Fruit fly (Drosophila melanogaster): ENCODE data around the gene Acox3.

Gene Acox3

DNA sequence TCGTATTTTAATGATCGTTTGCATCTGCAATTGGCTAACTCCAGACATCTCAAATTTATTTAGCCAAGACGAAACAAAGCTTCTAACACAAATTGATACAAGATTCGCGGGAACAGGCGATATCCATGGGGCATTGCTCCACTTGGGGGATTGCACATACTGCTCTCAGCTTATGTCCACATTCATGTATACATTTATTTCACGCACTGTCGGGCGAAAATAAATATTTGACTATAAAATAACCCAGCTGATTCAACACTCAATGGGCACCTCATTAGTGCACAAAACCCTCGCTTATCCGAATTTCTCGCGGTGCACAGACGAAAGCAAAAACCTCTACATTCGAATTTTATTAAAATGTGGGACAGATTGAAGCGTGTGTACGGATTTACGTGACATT lies 13.3 kb upstream of the Acox3 start (continued):
- TF ChIP-seq CG6791 (GFP tag; IDR thresholded peaks at IDR 0.05; ENCODE audit: partially characterized antibody), result 0 out of 3 replicates have a peak, but pooled peaks have one; percentile 32
- TF ChIP-seq ci (GFP tag; IDR thresholded peaks at IDR 0.05), result peak; percentile 67; the same call in 2 of the 3 replicates
- no peak for TF ChIP-seq TFAM (GFP tag; optimal IDR thresholded peaks at IDR 0.05)
- TF ChIP-seq fd64A (GFP tag; optimal IDR thresholded peaks at IDR 0.05), result peak; percentile 63
- TF ChIP-seq ftz-f1 (GFP tag; optimal IDR thresholded peaks at IDR 0.05), result no peak
- TF ChIP-seq kni (GFP tag; optimal IDR thresholded peaks at IDR 0.05), result peak; percentile 47
- TF ChIP-seq HHEX (GFP tag; optimal IDR thresholded peaks at IDR 0.05), result peak; percentile 46
- peak; percentile 37 for TF ChIP-seq Fer3 (tag; optimal IDR thresholded peaks at IDR 0.05)
- TF ChIP-seq zen (tag; optimal IDR thresholded peaks at IDR 0.05), result no peak
- TF ChIP-seq Nf-YA (GFP tag; IDR thresholded peaks at IDR 0.05), result 0 out of 2 replicates have a peak, but pooled peaks have one; percentile 16
- TF ChIP-seq Sin3A (optimal IDR thresholded peaks at IDR 0.05), result no peak
- no peak for TF ChIP-seq tll (GFP tag; optimal IDR thresholded peaks at IDR 0.05)
- TF ChIP-seq B-H2 (GFP tag; optimal IDR thresholded peaks at IDR 0.05), result no peak
- TF ChIP-seq Bgb (GFP tag; IDR thresholded peaks at IDR 0.05; ENCODE audit: partially characterized antibody), result no peak
- peak; percentile 55 for TF ChIP-seq CG4707 (GFP tag; optimal IDR thresholded peaks at IDR 0.05)
- TF ChIP-seq sisA (GFP tag; IDR thresholded peaks at IDR 0.05), result 0 out of 2 replicates have a peak, but pooled peaks have one; percentile 6
- no peak for TF ChIP-seq Hmx (GFP tag; optimal IDR thresholded peaks at IDR 0.05)
- TF ChIP-seq CG30431 (GFP tag; optimal IDR thresholded peaks at IDR 0.05), result no peak
- TF ChIP-seq CG10274 (GFP tag; optimal IDR thresholded peaks at IDR 0.05), result peak; percentile 16
- TF ChIP-seq ato (GFP tag; IDR thresholded peaks at IDR 0.05; ENCODE audit: partially characterized antibody), result no peak
- TF ChIP-seq Max (GFP tag; optimal IDR thresholded peaks at IDR 0.05), result no peak
- TF ChIP-seq Sox102F (GFP tag; optimal IDR thresholded peaks at IDR 0.05), result peak; percentile 45
- no peak for TF ChIP-seq croc (GFP tag; conservative IDR thresholded peaks at IDR 0.05)
- no peak for TF ChIP-seq psq (GFP tag; optimal IDR thresholded peaks at IDR 0.05)
- TF ChIP-seq Hr39 (optimal IDR thresholded peaks at IDR 0.05), result no peak
- no peak for TF ChIP-seq CG7556 (GFP tag; optimal IDR thresholded peaks at IDR 0.05)
- TF ChIP-seq PHDP (tag; optimal IDR thresholded peaks at IDR 0.05), result peak; percentile 61
- TF ChIP-seq Mes4 (GFP tag; optimal IDR thresholded peaks at IDR 0.05), result no peak
- TF ChIP-seq Awh (GFP tag; IDR thresholded peaks at IDR 0.05), result peak; percentile 46; the same call in 1 of the 2 replicates
- TF ChIP-seq CG3847 (GFP tag; IDR thresholded peaks at IDR 0.05), result no peak
- peak; percentile 1 for TF ChIP-seq dmrt11E (tag; optimal IDR thresholded peaks at IDR 0.05)
- TF ChIP-seq CG8765 (GFP tag; IDR thresholded peaks at IDR 0.05), result no peak
- TF ChIP-seq sens (GFP tag), result peak; percentile 55
- 0 out of 2 replicates have a peak, but pooled peaks have one; percentile 25 for TF ChIP-seq CG17328 (GFP tag; IDR thresholded peaks at IDR 0.05)
- no peak for TF ChIP-seq cato (GFP tag; optimal IDR thresholded peaks at IDR 0.05; ENCODE audit: borderline replicate concordance)
- no peak for TF ChIP-seq CG11093 (GFP tag; IDR thresholded peaks at IDR 0.05)
- peak; percentile 25 for TF ChIP-seq nerfin-1 (tag; optimal IDR thresholded peaks at IDR 0.05)
- TF ChIP-seq vvl (GFP tag; IDR thresholded peaks at IDR 0.05), result peak; percentile 30
- TF ChIP-seq dati (GFP tag; IDR thresholded peaks at IDR 0.05), result no peak
- no peak for TF ChIP-seq E2f1 (GFP tag; IDR thresholded peaks at IDR 0.05)
- TF ChIP-seq ro (GFP tag; IDR thresholded peaks at IDR 0.05), result no peak
- no peak for TF ChIP-seq mirr (GFP tag; optimal IDR thresholded peaks at IDR 0.05)
- TF ChIP-seq hbn (GFP tag; IDR thresholded peaks at IDR 0.05; ENCODE audit: partially characterized antibody), result no peak
- no peak for TF ChIP-seq mam (GFP tag; optimal IDR thresholded peaks at IDR 0.05)
- no peak for TF ChIP-seq HmgD (GFP tag; optimal IDR thresholded peaks at IDR 0.05)
- TF ChIP-seq CG11456 (GFP tag; IDR thresholded peaks at IDR 0.05), result no peak
- peak; percentile 32 for TF ChIP-seq CG3281 (GFP tag; optimal IDR thresholded peaks at IDR 0.05)
- TF ChIP-seq chif (GFP tag; optimal IDR thresholded peaks at IDR 0.05), result peak in 1 of 2 experiments; percentile 34
- peak; percentile 10 for TF ChIP-seq CG31365 (tag; optimal IDR thresholded peaks at IDR 0.05)
- peak; percentile 76 for TF ChIP-seq wek (GFP tag; optimal IDR thresholded peaks at IDR 0.05)
- no peak for TF ChIP-seq insv (GFP tag; optimal IDR thresholded peaks at IDR 0.05)

Measured in whole organism, embryonic.